Fruit fly (Drosophila melanogaster) whole organism, embryonic: ENCODE data around the gene CG6766.

Experiments used
- Aef1 ChIP-seq: fragments of 200-800 bp; sonication (Bioruptor generic); IDR thresholded peaks from 3 replicates; pipeline ENCODE4 v1.3.6; 2022; ENCODE audit warnings: missing biosample characterization, missing genetic modification characterization
- Awh ChIP-seq: fragments of 200-800 bp; sonication (Bioruptor generic); IDR thresholded peaks from 2 replicates; pipeline ENCODE4, ENCODE4 v1.3.6; 2022; ENCODE audit warnings: missing biosample characterization, missing genetic modification characterization
- CG11560 ChIP-seq: fragments of 200-800 bp; sonication (Bioruptor generic); IDR thresholded peaks from 3 replicates; pipeline ENCODE4 v1.3.6; 2022; ENCODE audit warnings: missing biosample characterization, missing genetic modification characterization
- CG12236 ChIP-seq: fragments of 200-800 bp; sonication (Bioruptor generic); optimal IDR thresholded peaks from 2 replicates; lab custom pipeline; 2016; ENCODE audit warnings: missing biosample characterization, missing genetic modification characterization
- CG12299 ChIP-seq: fragments of 200-800 bp; sonication (Bioruptor generic); optimal IDR thresholded peaks from 2 replicates; lab custom pipeline; 2018; ENCODE audit warnings: missing biosample characterization, mild to moderate bottlenecking, missing genetic modification characterization
- CG14441 ChIP-seq: fragments of 200-800 bp; sonication (Bioruptor generic); IDR thresholded peaks from 2 replicates; pipeline ENCODE4 v1.3.6; 2022; ENCODE audit warnings: missing biosample characterization, missing genetic modification characterization
- CG14667 ChIP-seq: fragments of 200-800 bp; sonication (Bioruptor generic); IDR thresholded peaks from 2 replicates; pipeline ENCODE4 v1.3.6; 2022; ENCODE audit warnings: missing biosample characterization, missing genetic modification characterization
- CG14710 ChIP-seq: fragments of 200-800 bp; sonication (Bioruptor generic); optimal IDR thresholded peaks from 3 replicates; lab custom pipeline; 2019; ENCODE audit warnings: missing biosample characterization, mild to moderate bottlenecking, missing genetic modification characterization, moderate library complexity
- CG15269 ChIP-seq: fragments of 200-800 bp; sonication (Bioruptor generic); optimal IDR thresholded peaks from 2 replicates; lab custom pipeline; 2018; ENCODE audit warnings: missing biosample characterization, mild to moderate bottlenecking, missing genetic modification characterization, moderate library complexity
- CG1529 ChIP-seq: fragments of 200-800 bp; sonication (Bioruptor generic); optimal IDR thresholded peaks from 3 replicates; lab custom pipeline; 2018; ENCODE audit warnings: missing biosample characterization, missing genetic modification characterization
- CG1603 ChIP-seq: fragments of 200-800 bp; sonication (Bioruptor generic); optimal IDR thresholded peaks from 2 replicates; lab custom pipeline; 2019; ENCODE audit warnings: missing biosample characterization, mild to moderate bottlenecking, missing genetic modification characterization, moderate library complexity
- CG1832 ChIP-seq: fragments of 200-800 bp; sonication (Bioruptor generic); optimal IDR thresholded peaks from 2 replicates; lab custom pipeline; 2017; ENCODE audit warnings: missing biosample characterization, mild to moderate bottlenecking, missing genetic modification characterization, inconsistent platforms
- CG2712 ChIP-seq: fragments of 200-800 bp; optimal IDR thresholded peaks from 3 replicates; lab custom pipeline; 2019; ENCODE audit warnings: missing biosample characterization, mild to moderate bottlenecking, missing genetic modification characterization, moderate library complexity
- CG30403 ChIP-seq: fragments of 200-800 bp; sonication (Bioruptor generic); optimal IDR thresholded peaks from 3 replicates; lab custom pipeline; 2016; ENCODE audit warnings: missing biosample characterization, missing genetic modification characterization
- CG31365 ChIP-seq: fragments of 200-800 bp; sonication (Bioruptor generic); optimal IDR thresholded peaks from 2 replicates; lab custom pipeline; 2018; ENCODE audit warnings: missing biosample characterization, mild to moderate bottlenecking, missing genetic modification characterization
- CG3163 ChIP-seq: fragments of 200-800 bp; sonication (Bioruptor generic); optimal IDR thresholded peaks from 3 replicates; lab custom pipeline; 2016; ENCODE audit warnings: missing biosample characterization, missing genetic modification characterization
- CG33213 ChIP-seq: fragments of 200-800 bp; sonication (Bioruptor generic); optimal IDR thresholded peaks from 3 replicates; lab custom pipeline; 2016; ENCODE audit warnings: missing biosample characterization, missing genetic modification characterization
- CG34422 ChIP-seq: fragments of 200-800 bp; sonication (Bioruptor generic); IDR thresholded peaks from 3 replicates; pipeline ENCODE4 v1.3.6; 2022; ENCODE audit warnings: missing biosample characterization, missing genetic modification characterization
- CG4730 ChIP-seq: fragments of 200-800 bp; sonication (Bioruptor generic); IDR thresholded peaks from 2 replicates; pipeline ENCODE4 v1.3.6; 2022; ENCODE audit warnings: missing biosample characterization, missing genetic modification characterization
- CG6854 ChIP-seq: fragments of 200-800 bp; sonication (Bioruptor generic); optimal IDR thresholded peaks from 3 replicates; lab custom pipeline; 2017; ENCODE audit warnings: missing biosample characterization, mild to moderate bottlenecking, missing genetic modification characterization
- CG7357 ChIP-seq: fragments of 200-800 bp; sonication (Bioruptor generic); IDR thresholded peaks from 3 replicates; pipeline ENCODE4 v1.3.6; 2022; ENCODE audit warnings: missing biosample characterization, missing genetic modification characterization
- CG9437 ChIP-seq: fragments of 200-800 bp; sonication (Bioruptor generic); optimal IDR thresholded peaks from 2 replicates; lab custom pipeline; 2018; ENCODE audit warnings: missing biosample characterization, mild to moderate bottlenecking, missing genetic modification characterization
- CG9932 ChIP-seq: fragments of 200-800 bp; sonication (Bioruptor generic); IDR thresholded peaks from 2 replicates; pipeline ENCODE4 v1.3.6; 2022; ENCODE audit warnings: missing biosample characterization, missing genetic modification characterization
- CoRest ChIP-seq: fragments of 200-800 bp; sonication (Bioruptor generic); optimal IDR thresholded peaks from 3 replicates; lab custom pipeline; 2018; ENCODE audit warnings: missing biosample characterization, mild to moderate bottlenecking, missing genetic modification characterization, moderate library complexity
- Deaf1 ChIP-seq: fragments of 200-800 bp; optimal IDR thresholded peaks from 3 replicates; lab custom pipeline; 2019; ENCODE audit warnings: missing biosample characterization, mild to moderate bottlenecking, missing genetic modification characterization, moderate library complexity
- Dip2 ChIP-seq: fragments of 200-800 bp; sonication (Bioruptor generic); IDR thresholded peaks from 2 replicates; pipeline ENCODE4 v1.3.6; 2022; ENCODE audit warnings: missing biosample characterization, missing genetic modification characterization
- Doc2 ChIP-seq: fragments of 200-800 bp; sonication (Bioruptor generic); IDR thresholded peaks from 2 replicates; pipeline ENCODE4 v1.3.6; 2022; ENCODE audit warnings: missing biosample characterization, missing genetic modification characterization
- Fer1 ChIP-seq: fragments of 200-800 bp; sonication (Bioruptor generic); optimal IDR thresholded peaks from 2 replicates; lab custom pipeline; 2017; ENCODE audit warnings: missing biosample characterization, mild to moderate bottlenecking, missing genetic modification characterization
- H15 ChIP-seq: fragments of 200-800 bp; sonication (Bioruptor generic); IDR thresholded peaks from 3 replicates; pipeline ENCODE4 v1.3.6; 2022; ENCODE audit warnings: missing biosample characterization, missing genetic modification characterization
- HLH54F ChIP-seq: fragments of 200-800 bp; sonication (Bioruptor generic); optimal IDR thresholded peaks from 3 replicates; lab custom pipeline; 2016; ENCODE audit warnings: missing biosample characterization, missing genetic modification characterization
- Hand ChIP-seq: fragments of 200-800 bp; sonication (Bioruptor generic); optimal IDR thresholded peaks from 2 replicates; lab custom pipeline; 2017; ENCODE audit warnings: mild to moderate bottlenecking, missing biosample characterization, missing genetic modification reagents, missing genetic modification characterization
- MESR4 ChIP-seq: fragments of 200-800 bp; sonication (Bioruptor generic); optimal IDR thresholded peaks from 2 replicates; lab custom pipeline; 2018; ENCODE audit warnings: missing biosample characterization, mild to moderate bottlenecking, missing genetic modification characterization, moderate library complexity
- Mes4 ChIP-seq: fragments of 200-800 bp; sonication (Bioruptor generic); optimal IDR thresholded peaks from 2 replicates; lab custom pipeline; 2016; ENCODE audit warnings: missing biosample characterization, missing genetic modification characterization
- Myb ChIP-seq: fragments of 200-800 bp; sonication (Bioruptor generic); optimal IDR thresholded peaks from 2 replicates; lab custom pipeline; 2016; ENCODE audit warnings: missing biosample characterization, missing genetic modification characterization
- Sin3A ChIP-seq: fragments of >200 bp; optimal IDR thresholded peaks from 2 replicates; lab custom pipeline; 2018
- Vsx1 ChIP-seq: fragments of 200-800 bp; sonication (Bioruptor generic); optimal IDR thresholded peaks from 2 replicates; lab custom pipeline; 2017; ENCODE audit warnings: missing biosample characterization, mild to moderate bottlenecking, missing genetic modification characterization, missing genetic modification reagents
- bcd ChIP-seq: fragments of 200-800 bp; sonication (Bioruptor generic); optimal IDR thresholded peaks from 2 replicates; lab custom pipeline; 2017; ENCODE audit warnings: missing biosample characterization, mild to moderate bottlenecking, missing genetic modification characterization
- btn ChIP-seq: fragments of 200-800 bp; sonication (Bioruptor generic); optimal IDR thresholded peaks from 2 replicates; lab custom pipeline; 2016; ENCODE audit warnings: missing biosample characterization, missing genetic modification characterization
- crc ChIP-seq: fragments of 200-800 bp; sonication (Bioruptor generic); optimal IDR thresholded peaks from 2 replicates; lab custom pipeline; 2016; ENCODE audit warnings: missing biosample characterization, missing genetic modification characterization
- crp ChIP-seq, 2 experiments: fragments of 200-800 bp; sonication (Bioruptor generic); optimal IDR thresholded peaks; 2 replicates in 1 of 2; 3 replicates in 1 of 2; lab custom pipeline; 2017; ENCODE audit warnings: missing biosample characterization in 2 of 2, missing genetic modification characterization in 2 of 2, mild to moderate bottlenecking in 1 of 2, moderate library complexity in 1 of 2
- gce ChIP-seq: fragments of 200-800 bp; sonication (Bioruptor generic); IDR thresholded peaks from 3 replicates; pipeline ENCODE4 v1.3.6; 2022; ENCODE audit warnings: missing biosample characterization, missing genetic modification characterization
- her ChIP-seq: fragments of 200-800 bp; sonication (Bioruptor generic); optimal IDR thresholded peaks from 2 replicates; lab custom pipeline; 2016; ENCODE audit warnings: missing biosample characterization, missing genetic modification characterization
- insv ChIP-seq, 2 experiments: fragments of 200-800 bp; sonication (Bioruptor generic); optimal IDR thresholded peaks; 3 replicates each; lab custom pipeline; 2016 to 2018; ENCODE audit warnings: missing biosample characterization in 2 of 2, missing genetic modification characterization in 2 of 2
- inv ChIP-seq: fragments of 200-800 bp; sonication (Bioruptor generic); IDR thresholded peaks from 2 replicates; pipeline ENCODE4 v1.3.6; 2022; ENCODE audit warnings: missing biosample characterization, missing genetic modification characterization; ENCODE audit not compliant: partially characterized antibody
- lilli ChIP-seq: fragments of 200-800 bp; sonication (Bioruptor generic); optimal IDR thresholded peaks from 3 replicates; lab custom pipeline; 2016; ENCODE audit warnings: missing biosample characterization, missing genetic modification characterization
- mld ChIP-seq: fragments of 200-800 bp; sonication (Bioruptor generic); IDR thresholded peaks from 3 replicates; pipeline ENCODE4 v1.3.6; 2022; ENCODE audit warnings: missing biosample characterization, missing genetic modification characterization; ENCODE audit not compliant: partially characterized antibody
- psq ChIP-seq: fragments of 200-800 bp; sonication (Bioruptor generic); optimal IDR thresholded peaks from 2 replicates; lab custom pipeline; 2017; ENCODE audit warnings: missing biosample characterization, missing genetic modification characterization
- sna ChIP-seq: fragments of 200-800 bp; sonication (Bioruptor generic); IDR thresholded peaks from 2 replicates; pipeline ENCODE4 v1.3.6; 2022; ENCODE audit warnings: missing biosample characterization, missing genetic modification characterization; ENCODE audit not compliant: partially characterized antibody
- sug ChIP-seq: fragments of 200-800 bp; optimal IDR thresholded peaks from 2 replicates; lab custom pipeline; 2019; ENCODE audit warnings: missing biosample characterization, mild to moderate bottlenecking, missing genetic modification characterization, moderate library complexity
- wdn ChIP-seq: fragments of 200-800 bp; sonication (Bioruptor generic); IDR thresholded peaks from 2 replicates; pipeline ENCODE4 v1.3.6; 2022; ENCODE audit warnings: missing biosample characterization, missing genetic modification characterization

The CG6766 gene

DNA sequence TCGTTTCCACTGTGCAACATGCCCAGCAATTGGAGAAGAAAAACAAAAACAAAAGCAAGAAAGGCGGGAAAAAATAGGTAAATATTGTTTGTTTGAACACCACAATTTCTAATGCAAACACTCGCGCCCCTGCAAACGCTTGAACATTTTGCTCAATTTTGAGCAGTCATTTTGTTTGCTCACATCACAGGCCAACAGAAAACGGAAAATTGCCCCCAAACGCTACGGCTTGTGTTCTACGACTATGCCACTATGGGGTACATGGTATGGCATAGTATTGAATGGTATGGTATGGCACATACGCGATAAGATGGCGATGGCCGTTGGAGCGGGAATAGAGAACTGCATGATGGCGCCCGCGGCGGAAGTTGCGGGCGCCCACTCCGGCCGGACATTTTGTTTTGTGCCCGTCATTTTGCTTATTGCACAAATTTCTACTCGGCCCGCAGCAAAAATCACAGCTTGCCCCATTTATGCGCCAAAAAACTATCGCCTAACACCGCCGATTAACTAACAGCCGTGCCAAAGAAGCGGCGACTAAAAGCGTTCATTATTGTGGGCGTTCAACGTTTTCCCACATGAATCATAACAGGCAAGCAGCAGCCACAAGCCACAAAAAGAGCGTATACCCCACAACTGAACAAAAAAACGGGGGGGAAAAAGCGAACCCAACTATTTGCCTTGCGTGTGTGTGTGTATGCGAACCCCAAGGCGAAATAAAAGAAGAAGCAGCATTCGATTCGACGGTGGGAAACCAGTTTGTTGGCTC is 36.1 kb downstream of the CG6766 start (continued):
- TF ChIP-seq CG15269 (tag; lab: Kevin White, UChicago) (peak; percentile 73), CG30403 (GFP tag; lab: Kevin White, UChicago) (no peak), CG9932 (GFP tag; lab: Robert Waterston, UW) (no peak), CG1603 (tag; lab: Kevin White, UChicago) (peak; percentile 77), CG31365 (tag; lab: Kevin White, UChicago) (peak; percentile 77), sna (GFP tag; lab: Robert Waterston, UW) (no peak), Dip2 (GFP tag; lab: Robert Waterston, UW) (no peak), bcd (GFP tag; lab: Kevin White, UChicago) (peak; percentile 36), her (GFP tag; lab: Kevin White, UChicago) (peak; percentile 69), Aef1 (GFP tag; lab: Robert Waterston, UW) (no peak), CG33213 (peak; percentile 49), CG14667 (no peak), Myb (GFP tag; lab: Kevin White, UChicago) (no peak), Awh (no peak), CoRest (tag; lab: Kevin White, UChicago) (peak; percentile 50), CG34422 (GFP tag; lab: Robert Waterston, UW) (no peak), CG1529 (GFP tag; lab: Kevin White, UChicago) (peak; percentile 82), Deaf1 (tag; lab: Kevin White, UChicago) (no peak), Doc2 (GFP tag; lab: Robert Waterston, UW) (no peak), insv (GFP tag; optimal IDR thresholded peaks at IDR 0.05; lab: Kevin White, UChicago) (no peak), crc (no peak), wdn (no peak), MESR4 (GFP tag; lab: Kevin White, UChicago) (no peak), inv (GFP tag; lab: Robert Waterston, UW) (no peak), btn (peak; percentile 12), CG12299 (tag; lab: Kevin White, UChicago) (peak; percentile 85), CG14710 (tag; lab: Kevin White, UChicago) (peak; percentile 64), CG12236 (GFP tag; lab: Kevin White, UChicago) (peak; percentile 73), H15 (GFP tag; lab: Robert Waterston, UW) (no peak), mld (GFP tag; lab: Robert Waterston, UW) (no peak), CG3163 (no peak), CG2712 (tag; lab: Kevin White, UChicago) (peak; percentile 2), CG7357 (GFP tag; lab: Robert Waterston, UW) (0 out of 3 replicates have a peak, but pooled peaks have one; percentile 7), CG14441 (GFP tag; lab: Robert Waterston, UW) (no peak), CG1832 (no peak), Hand (GFP tag; lab: Kevin White, UChicago) (no peak), CG9437 (GFP tag; lab: Kevin White, UChicago) (peak; percentile 18), Mes4 (GFP tag; lab: Kevin White, UChicago) (peak; percentile 63), lilli (GFP tag; lab: Kevin White, UChicago) (peak; percentile 35), crp (GFP tag; optimal IDR thresholded peaks at IDR 0.05; lab: Kevin White, UChicago) (peak in 1 of 2 experiments; percentile 6), CG6854 (GFP tag; lab: Kevin White, UChicago) (peak; percentile 77), psq (peak; percentile 9), Sin3A (lab: Kevin White, UChicago) (no peak), gce (GFP tag; lab: Robert Waterston, UW) (no peak), HLH54F (GFP tag; lab: Kevin White, UChicago) (no peak), Fer1 (peak; percentile 80), CG4730 (GFP tag; lab: Robert Waterston, UW) (no peak), sug (tag; lab: Kevin White, UChicago) (peak; percentile 85), CG11560 (tag; lab: Robert Waterston, UW) (no peak), Vsx1 (GFP tag; lab: Kevin White, UChicago) (peak; percentile 88)
